Worm (Caenorhabditis elegans): ENCODE data around the gene srp-1.

DNA sequence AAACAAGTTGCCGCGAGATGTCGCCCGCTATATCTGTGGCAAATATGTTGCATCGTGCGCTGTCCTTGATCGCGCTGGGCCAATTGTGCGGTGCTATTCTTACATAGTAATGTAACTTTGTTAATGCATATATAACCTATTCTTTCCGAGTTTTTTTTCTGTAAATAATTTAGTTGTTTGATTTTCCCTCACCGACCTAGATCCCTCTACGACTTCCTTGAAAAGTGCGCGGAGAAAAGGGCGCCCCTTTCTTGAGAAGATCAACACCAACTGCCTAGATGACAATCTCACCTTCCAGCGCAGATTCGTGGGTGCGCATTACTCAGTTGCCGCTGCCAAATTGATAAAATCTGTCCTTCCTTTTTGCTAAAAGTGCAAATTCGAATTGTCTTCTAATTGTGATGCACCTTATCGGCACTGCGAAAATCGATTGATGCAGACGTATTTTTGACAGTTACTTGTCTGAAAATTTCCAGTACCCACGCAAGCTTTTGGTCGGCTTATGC is 48.5 kb downstream of the srp-1 start:
- TF ChIP-seq nhr-76 (tag; optimal IDR thresholded peaks at IDR 0.05) (no peak), unc-62 (GFP tag; optimal IDR thresholded peaks at IDR 0.05) (no peak), egl-27 (tag; optimal IDR thresholded peaks at IDR 0.05) (no peak), aly-2 (tag; optimal IDR thresholded peaks at IDR 0.05) (no peak), skn-1 (tag; optimal IDR thresholded peaks at IDR 0.05) (no peak), lsy-12 (tag; optimal IDR thresholded peaks at IDR 0.05) (no peak), nfya-1 (tag; optimal IDR thresholded peaks at IDR 0.05; ENCODE audit: insufficient read depth) (no peak), lin-39 (tag; optimal IDR thresholded peaks at IDR 0.05) (no peak), nhr-237 (tag; optimal IDR thresholded peaks at IDR 0.05) (no peak), ceh-9 (tag; optimal IDR thresholded peaks at IDR 0.05) (no peak), unc-39 (tag; optimal IDR thresholded peaks at IDR 0.05) (no peak), nhr-11 (tag; optimal IDR thresholded peaks at IDR 0.05) (no peak), tbx-2 (tag; optimal IDR thresholded peaks at IDR 0.05) (no peak)

Data from whole organism, L3 larva.